Worm (Caenorhabditis elegans): Measurements from ENCODE around the gene srbc-55.

srbc-55 gene

DNA sequence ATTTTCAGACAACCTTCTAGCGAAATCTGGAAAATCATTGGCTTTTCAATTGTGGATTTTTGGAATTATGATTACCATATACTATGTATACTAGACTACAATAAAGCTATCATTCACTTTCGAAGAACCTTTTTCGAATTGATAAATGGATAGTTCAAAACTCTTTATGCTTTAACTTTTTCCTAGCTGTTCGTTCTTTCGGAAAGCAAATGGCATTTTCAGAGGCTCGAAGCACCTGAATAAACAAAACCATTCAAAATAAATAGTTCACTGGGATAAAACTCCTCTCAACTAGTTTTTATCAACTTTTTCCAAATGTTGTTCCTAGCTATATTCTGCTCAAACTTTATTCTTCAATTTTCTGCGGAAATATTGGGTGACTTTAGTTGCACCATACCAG, 48.7 kb downstream of the srbc-55 start, which contains the start of gene T26E4.2:
Gene T26E4.2, plus strand, starts transcription at position 301 of the 400 bp plus-strand sequence.
- TF ChIP-seq efl-1 (optimal IDR thresholded peaks at IDR 0.05) (no peak), efl-1 (GFP tag; optimal IDR thresholded peaks at IDR 0.05 in 1 of 2) (no peak), nhr-11 (tag; optimal IDR thresholded peaks at IDR 0.05) (no peak), ama-1 (optimal IDR thresholded peaks at IDR 0.05) (no peak), grh-1 (GFP tag; IDR thresholded peaks at IDR 0.05) (no peak), tbx-2 (tag; optimal IDR thresholded peaks at IDR 0.05) (no peak), C04F5.9 (tag; optimal IDR thresholded peaks at IDR 0.05) (no peak), mep-1 (tag; optimal IDR thresholded peaks at IDR 0.05) (no peak), xbp-1 (tag; optimal IDR thresholded peaks at IDR 0.05) (no peak), nhr-237 (tag; optimal IDR thresholded peaks at IDR 0.05) (no peak), lin-39 (tag; optimal IDR thresholded peaks at IDR 0.05) (no peak), efl-3 (GFP tag; optimal IDR thresholded peaks at IDR 0.05) (no peak), pax-3 (tag; optimal IDR thresholded peaks at IDR 0.05) (no peak), mab-9 (GFP tag; IDR thresholded peaks at IDR 0.05) (no peak), pqm-1 (tag; optimal IDR thresholded peaks at IDR 0.05) (no peak), ztf-11 (tag; optimal IDR thresholded peaks at IDR 0.05) (no peak), fkh-4 (tag; optimal IDR thresholded peaks at IDR 0.05; ENCODE audit: borderline replicate concordance) (no peak)

DNA sequence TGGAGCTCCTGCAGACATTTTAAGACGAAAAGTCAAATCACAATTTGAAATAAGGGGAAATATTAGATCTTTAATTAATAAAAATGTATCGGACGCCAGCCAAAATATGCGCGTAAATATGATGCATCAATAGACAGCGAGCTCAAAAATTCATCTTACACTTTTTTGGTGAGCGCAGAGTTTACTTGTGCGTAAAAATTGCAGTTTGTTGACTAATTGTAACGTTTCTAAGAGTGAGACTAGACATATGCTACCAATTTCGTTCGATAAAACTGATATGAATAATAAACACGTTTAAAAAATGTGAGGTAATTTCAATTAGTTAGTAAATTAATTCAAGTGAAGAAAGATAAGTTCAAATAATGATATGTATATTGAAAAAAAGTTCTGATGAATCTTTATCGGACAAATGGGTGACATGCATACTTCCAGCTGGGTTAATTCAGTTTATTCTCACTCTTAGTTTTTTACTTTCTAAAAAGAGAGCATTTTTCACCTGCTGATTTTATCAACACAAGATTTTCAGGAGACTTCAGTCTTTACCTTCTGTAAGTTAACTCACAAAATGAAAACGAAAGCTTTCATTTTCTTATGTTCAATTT, 50.6 kb downstream of the srbc-55 start, which contains the start of the genes nhr-285 and irld-52:
Gene nhr-285, minus strand, starts transcription at position 101 of the 602 bp plus-strand sequence.
Gene irld-52, plus strand, starts transcription at position 552 of the 602 bp plus-strand sequence.
- TF ChIP-seq nhr-12 (tag; optimal IDR thresholded peaks at IDR 0.05) (no peak), fos-1 (tag; optimal IDR thresholded peaks at IDR 0.05) (no peak), sup-37 (GFP tag; optimal IDR thresholded peaks at IDR 0.05) (no peak), lin-39 (tag; optimal IDR thresholded peaks at IDR 0.05) (no peak), xbp-1 (tag; optimal IDR thresholded peaks at IDR 0.05) (no peak), mef-2 (tag; optimal IDR thresholded peaks at IDR 0.05) (no peak), blmp-1 (tag; optimal IDR thresholded peaks at IDR 0.05) (no peak), dsc-1 (tag; optimal IDR thresholded peaks at IDR 0.05) (no peak), nhr-237 (tag; optimal IDR thresholded peaks at IDR 0.05) (no peak), egl-13 (tag; optimal IDR thresholded peaks at IDR 0.05) (no peak)
